Fruit fly (Drosophila melanogaster) whole organism, embryonic: ENCODE measurements around the gene CG31213.
A peak's percentile ranks its signal among the peaks of the same experiment; 100 is the strongest.

ENCODE experiments used
- Aef1 ChIP-seq: fragments of 200-800 bp; sonication (Bioruptor generic); IDR thresholded peaks from 3 replicates; pipeline ENCODE4 v1.3.6; 2022; ENCODE audit warnings: missing biosample characterization, missing genetic modification characterization
- Asciz ChIP-seq: fragments of 200-800 bp; sonication (Bioruptor generic); optimal IDR thresholded peaks from 2 replicates; lab custom pipeline; 2017; ENCODE audit warnings: missing biosample characterization, mild to moderate bottlenecking, missing genetic modification characterization, missing genetic modification reagents
- Blimp-1 ChIP-seq: fragments of 200-800 bp; sonication (Bioruptor generic); optimal IDR thresholded peaks from 3 replicates; lab custom pipeline; 2018; ENCODE audit warnings: missing biosample characterization, missing genetic modification characterization, mild to moderate bottlenecking, moderate library complexity, missing genetic modification reagents
- C15 ChIP-seq: fragments of 200-800 bp; sonication (Bioruptor generic); IDR thresholded peaks from 3 replicates; pipeline ENCODE4 v1.3.6; 2022; ENCODE audit warnings: missing biosample characterization, missing genetic modification characterization
- CG10267 ChIP-seq: fragments of 200-800 bp; sonication (Bioruptor generic); optimal IDR thresholded peaks from 2 replicates; lab custom pipeline; 2018; ENCODE audit warnings: missing biosample characterization, mild to moderate bottlenecking, missing genetic modification characterization, moderate library complexity
- CG10274 ChIP-seq: fragments of 200-800 bp; sonication (Bioruptor generic); optimal IDR thresholded peaks from 3 replicates; lab custom pipeline; 2017; ENCODE audit warnings: missing biosample characterization, mild to moderate bottlenecking, missing genetic modification characterization
- CG10321 ChIP-seq: fragments of 200-800 bp; sonication (Bioruptor generic); IDR thresholded peaks from 2 replicates; pipeline ENCODE4 v1.3.6; 2022; ENCODE audit warnings: missing biosample characterization, missing genetic modification characterization
- CG10431 ChIP-seq: fragments of 200-800 bp; sonication (Bioruptor generic); optimal IDR thresholded peaks from 3 replicates; lab custom pipeline; 2018; ENCODE audit warnings: missing biosample characterization, mild to moderate bottlenecking, missing genetic modification characterization
- CG11504 ChIP-seq: fragments of 200-800 bp; sonication (Bioruptor generic); optimal IDR thresholded peaks from 3 replicates; lab custom pipeline; 2019; ENCODE audit warnings: missing biosample characterization, mild to moderate bottlenecking, missing genetic modification characterization, moderate library complexity
- CG12104 ChIP-seq: fragments of 200-800 bp; sonication (Bioruptor generic); optimal IDR thresholded peaks from 3 replicates; lab custom pipeline; 2016; ENCODE audit warnings: missing biosample characterization, missing genetic modification characterization
- CG12155 ChIP-seq: fragments of 200-800 bp; sonication (Bioruptor generic); optimal IDR thresholded peaks from 3 replicates; lab custom pipeline; 2016; ENCODE audit warnings: missing biosample characterization, missing genetic modification characterization
- CG14710 ChIP-seq: fragments of 200-800 bp; sonication (Bioruptor generic); optimal IDR thresholded peaks from 3 replicates; lab custom pipeline; 2019; ENCODE audit warnings: missing biosample characterization, mild to moderate bottlenecking, missing genetic modification characterization, moderate library complexity
- CG1647 ChIP-seq: fragments of 200-800 bp; sonication (Bioruptor generic); optimal IDR thresholded peaks from 3 replicates; lab custom pipeline; 2016; ENCODE audit warnings: missing biosample characterization, missing genetic modification characterization
- CG17359 ChIP-seq: fragments of 200-800 bp; sonication (Bioruptor generic); optimal IDR thresholded peaks from 3 replicates; lab custom pipeline; 2018; ENCODE audit warnings: missing biosample characterization, mild to moderate bottlenecking, missing genetic modification characterization, moderate library complexity
- CG17385 ChIP-seq: fragments of 200-800 bp; sonication (Bioruptor generic); optimal IDR thresholded peaks from 3 replicates; lab custom pipeline; 2018; ENCODE audit warnings: missing biosample characterization, mild to moderate bottlenecking, missing genetic modification characterization
- CG31388 ChIP-seq: fragments of 200-800 bp; sonication (Bioruptor generic); optimal IDR thresholded peaks from 2 replicates; lab custom pipeline; 2016; ENCODE audit warnings: missing biosample characterization, missing genetic modification characterization
- CG33557 ChIP-seq: fragments of 200-800 bp; sonication (Bioruptor generic); optimal IDR thresholded peaks from 2 replicates; lab custom pipeline; 2019; ENCODE audit warnings: missing biosample characterization, mild to moderate bottlenecking, missing genetic modification characterization, moderate library complexity
- CG5245 ChIP-seq: fragments of 200-800 bp; sonication (Bioruptor generic); optimal IDR thresholded peaks from 3 replicates; lab custom pipeline; 2016; ENCODE audit warnings: missing biosample characterization, missing genetic modification characterization
- CG9797 ChIP-seq: fragments of 200-800 bp; sonication (Bioruptor generic); optimal IDR thresholded peaks from 3 replicates; lab custom pipeline; 2018; ENCODE audit warnings: missing biosample characterization, mild to moderate bottlenecking, missing genetic modification characterization
- D ChIP-seq, 2 experiments: fragments of 200-800 bp in 1 of 2; fragments of >200 bp in 1 of 2; sonication (Bioruptor generic) in 1 of 2; optimal IDR thresholded peaks; 2 replicates in 1 of 2; 3 replicates in 1 of 2; lab custom pipeline; 2017; ENCODE audit warnings: mild to moderate bottlenecking in 1 of 2, missing biosample characterization in 1 of 2, missing genetic modification characterization in 1 of 2, missing genetic modification reagents in 1 of 2
- Dad ChIP-seq: fragments of 200-800 bp; sonication (Bioruptor generic); optimal IDR thresholded peaks from 3 replicates; lab custom pipeline; 2016; ENCODE audit warnings: missing biosample characterization, missing genetic modification characterization
- Doc3 ChIP-seq: fragments of 200-800 bp; sonication (Bioruptor generic); IDR thresholded peaks from 3 replicates; pipeline ENCODE4 v1.3.6; 2022; ENCODE audit warnings: missing biosample characterization, missing genetic modification characterization; ENCODE audit not compliant: partially characterized antibody
- Dref ChIP-seq: fragments of 200-800 bp; sonication (Bioruptor generic); IDR thresholded peaks from 2 replicates; pipeline ENCODE4 v1.3.6; 2022; ENCODE audit warnings: missing biosample characterization, missing genetic modification characterization
- E2f1 ChIP-seq: fragments of 200-800 bp; sonication (Bioruptor generic); IDR thresholded peaks from 2 replicates; pipeline ENCODE4 v1.3.6; 2022; ENCODE audit warnings: missing biosample characterization, missing genetic modification characterization
- GATAe ChIP-seq: fragments of 200-800 bp; sonication (Bioruptor generic); conservative IDR thresholded peaks from 2 replicates; pipeline ENCODE4 v1.3.6; 2022; ENCODE audit warnings: missing biosample characterization, missing genetic modification characterization
- Hmr ChIP-seq: fragments of 200-800 bp; sonication (Bioruptor generic); optimal IDR thresholded peaks from 3 replicates; lab custom pipeline; 2017; ENCODE audit warnings: mild to moderate bottlenecking, missing biosample characterization, missing genetic modification reagents, missing genetic modification characterization
- MBD-R2 ChIP-seq: fragments of 200-800 bp; sonication (Bioruptor generic); IDR thresholded peaks from 2 replicates; pipeline ENCODE4 v1.3.6; 2022; ENCODE audit warnings: missing biosample characterization, missing genetic modification characterization
- MTF-1 ChIP-seq: fragments of 200-800 bp; sonication (Bioruptor generic); optimal IDR thresholded peaks from 2 replicates; lab custom pipeline; 2018; ENCODE audit warnings: missing biosample characterization, mild to moderate bottlenecking, missing genetic modification characterization, borderline replicate concordance
- NK7.1 ChIP-seq: fragments of 200-800 bp; sonication (Bioruptor generic); optimal IDR thresholded peaks from 3 replicates; lab custom pipeline; 2016; ENCODE audit warnings: missing biosample characterization, missing genetic modification characterization
- az2 ChIP-seq: fragments of 200-800 bp; sonication (Bioruptor generic); optimal IDR thresholded peaks from 3 replicates; lab custom pipeline; 2016; ENCODE audit warnings: missing biosample characterization, missing genetic modification characterization
- chinmo ChIP-seq: fragments of 200-800 bp; sonication (Bioruptor generic); IDR thresholded peaks from 4 replicates; pipeline ENCODE4 v1.3.6; 2022; ENCODE audit warnings: missing biosample characterization, missing genetic modification characterization; ENCODE audit not compliant: partially characterized antibody
- exex ChIP-seq: fragments of 200-800 bp; sonication (Bioruptor generic); optimal IDR thresholded peaks from 4 replicates; lab custom pipeline; 2018; ENCODE audit warnings: missing biosample characterization, mild to moderate bottlenecking, missing genetic modification characterization, moderate library complexity
- gfzf ChIP-seq: fragments of 200-800 bp; sonication (Bioruptor generic); optimal IDR thresholded peaks from 2 replicates; lab custom pipeline; 2016; ENCODE audit warnings: missing biosample characterization, mild to moderate bottlenecking, missing genetic modification characterization, moderate library complexity
- her ChIP-seq: fragments of 200-800 bp; sonication (Bioruptor generic); optimal IDR thresholded peaks from 2 replicates; lab custom pipeline; 2016; ENCODE audit warnings: missing biosample characterization, missing genetic modification characterization
- nerfin-1 ChIP-seq: fragments of 200-800 bp; sonication (Bioruptor generic); optimal IDR thresholded peaks from 3 replicates; lab custom pipeline; 2019; ENCODE audit warnings: missing biosample characterization, mild to moderate bottlenecking, missing genetic modification characterization, moderate library complexity
- ranshi ChIP-seq: fragments of 200-800 bp; sonication (Bioruptor generic); IDR thresholded peaks from 2 replicates; pipeline ENCODE4 v1.3.6; 2022; ENCODE audit warnings: missing biosample characterization, missing genetic modification characterization
- tap ChIP-seq: fragments of 200-800 bp; optimal IDR thresholded peaks from 3 replicates; lab custom pipeline; 2019; ENCODE audit warnings: missing biosample characterization, mild to moderate bottlenecking, missing genetic modification characterization, moderate library complexity
- tna ChIP-seq: fragments of 200-800 bp; sonication (Bioruptor generic); IDR thresholded peaks from 2 replicates; pipeline ENCODE4 v1.3.6; 2022; ENCODE audit warnings: missing biosample characterization, missing genetic modification characterization; ENCODE audit not compliant: partially characterized antibody
- tx ChIP-seq: fragments of 200-800 bp; sonication (Bioruptor generic); optimal IDR thresholded peaks from 2 replicates; lab custom pipeline; 2016; ENCODE audit warnings: missing biosample characterization, missing genetic modification characterization
- vnd ChIP-seq: fragments of 200-800 bp; sonication (Bioruptor generic); IDR thresholded peaks from 3 replicates; pipeline ENCODE4 v1.3.6; 2022; ENCODE audit warnings: missing biosample characterization, missing genetic modification characterization; ENCODE audit not compliant: partially characterized antibody
- zen2 ChIP-seq: fragments of 200-800 bp; sonication (Bioruptor generic); IDR thresholded peaks from 3 replicates; pipeline ENCODE4 v1.3.6; 2022; ENCODE audit warnings: missing biosample characterization, missing genetic modification characterization; ENCODE audit not compliant: partially characterized antibody
- zf30C ChIP-seq: fragments of 200-800 bp; sonication (Bioruptor generic); optimal IDR thresholded peaks from 3 replicates; lab custom pipeline; 2018; ENCODE audit warnings: missing biosample characterization, mild to moderate bottlenecking, missing genetic modification characterization
- zfh1 ChIP-seq: fragments of 200-800 bp; sonication (Bioruptor generic); IDR thresholded peaks from 3 replicates; pipeline ENCODE4 v1.3.6; 2022; ENCODE audit warnings: missing biosample characterization, missing genetic modification characterization

Gene CG31213

dm6 chr3R:20007399-20008285, 34.9 kb downstream of the CG31213 start (continued):
- TF ChIP-seq zf30C (GFP tag; lab: Kevin White, UChicago) (no peak), CG10274 (GFP tag; lab: Kevin White, UChicago) (peak; percentile 52), CG11504 (tag; lab: Kevin White, UChicago) (peak; percentile 97), gfzf (GFP tag; lab: Kevin White, UChicago) (no peak)

DNA sequence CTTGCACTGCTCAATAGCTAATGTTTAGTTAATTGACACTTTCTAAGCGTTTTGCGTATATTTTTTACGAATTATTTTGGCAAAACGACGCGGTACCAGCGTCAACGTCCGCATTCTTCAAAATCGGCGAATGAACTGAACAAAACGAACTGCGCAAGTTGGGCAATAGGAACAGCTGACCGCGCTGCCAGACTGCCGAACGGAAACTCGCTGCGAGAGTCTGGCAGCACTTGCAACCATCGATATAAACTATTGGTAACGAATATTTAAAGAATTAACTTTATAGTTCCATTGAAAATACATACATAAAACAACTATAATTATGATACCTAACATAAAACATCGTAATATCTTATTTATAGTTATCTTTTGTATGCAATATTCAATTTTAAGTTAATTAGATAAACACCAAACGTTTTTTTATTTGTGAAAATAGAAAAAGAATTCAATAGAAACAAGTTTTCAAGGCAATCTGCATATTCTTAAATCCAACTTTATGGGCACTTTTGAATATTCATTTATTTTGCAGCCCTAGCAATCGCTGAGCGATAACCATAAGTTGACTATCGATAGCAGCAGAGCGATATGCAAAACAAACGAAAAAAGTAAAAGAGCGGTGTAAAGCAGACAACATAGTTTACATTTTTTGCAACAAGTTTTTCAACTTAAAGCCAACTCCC, 35.8 kb downstream of the CG31213 start, which contains the start of the genes Hs6st and MED25:
TSS of gene Hs6st (minus strand) at position 141 of the 680 bp plus-strand sequence.
TSS of gene MED25 (plus strand) at position 576 of the 680 bp plus-strand sequence.
- TF ChIP-seq C15 (GFP tag; lab: Robert Waterston, UW) = 0 out of 3 replicates have a peak, but pooled peaks have one; percentile 32
- no peak for TF ChIP-seq Aef1 (GFP tag; lab: Robert Waterston, UW)
- peak; percentile 18 for TF ChIP-seq her (GFP tag; lab: Kevin White, UChicago)
- peak; percentile 71 for TF ChIP-seq Dref (GFP tag; lab: Robert Waterston, UW)
- TF ChIP-seq exex (tag; lab: Kevin White, UChicago) = peak; percentile 38
- TF ChIP-seq tap (tag; lab: Kevin White, UChicago) = peak; percentile 2
- peak; percentile 66 for TF ChIP-seq CG17359 (tag; lab: Kevin White, UChicago)
- TF ChIP-seq tx (GFP tag; lab: Kevin White, UChicago) = no peak
- TF ChIP-seq zfh1 (GFP tag; lab: Robert Waterston, UW) = peak; percentile 13; the same call in 2 of the 3 replicates
- TF ChIP-seq nerfin-1 (tag; lab: Kevin White, UChicago) = peak; percentile 10
- peak; percentile 47; the same call in 1 of the 2 replicates for TF ChIP-seq MBD-R2 (GFP tag; lab: Robert Waterston, UW)
- peak; percentile 72 for TF ChIP-seq CG10267 (tag; lab: Kevin White, UChicago)
- peak; percentile 65 for TF ChIP-seq Hmr
- peak; percentile 37; the same call in 1 of the 2 replicates for TF ChIP-seq E2f1 (GFP tag; lab: Robert Waterston, UW)
- peak; percentile 24 for TF ChIP-seq az2 (GFP tag; lab: Kevin White, UChicago)
- peak; percentile 7 for TF ChIP-seq CG31388
- no peak for TF ChIP-seq GATAe (GFP tag; lab: Robert Waterston, UW)
- 0 out of 4 replicates have a peak, but pooled peaks have one; percentile 55 for TF ChIP-seq chinmo (GFP tag; lab: Robert Waterston, UW)
- peak; percentile 65 for TF ChIP-seq vnd (GFP tag; lab: Robert Waterston, UW)
- TF ChIP-seq CG10431 (GFP tag; lab: Kevin White, UChicago) = no peak
- peak; percentile 88 for TF ChIP-seq CG14710 (tag; lab: Kevin White, UChicago)
- peak; percentile 41 for TF ChIP-seq CG1647
- TF ChIP-seq CG17385 (GFP tag; lab: Kevin White, UChicago) = peak; percentile 12
- peak; percentile 52 for TF ChIP-seq CG9797 (GFP tag; lab: Kevin White, UChicago)
- peak; percentile 17 for TF ChIP-seq Asciz (GFP tag; lab: Kevin White, UChicago)
- TF ChIP-seq Blimp-1 = peak; percentile 69
- peak; percentile 82 for TF ChIP-seq Doc3 (GFP tag; lab: Robert Waterston, UW)
- no peak for TF ChIP-seq CG10321 (GFP tag; lab: Robert Waterston, UW)
- peak; percentile 10 for TF ChIP-seq CG33557 (GFP tag; lab: Kevin White, UChicago)
- TF ChIP-seq zen2 (GFP tag; lab: Robert Waterston, UW) = peak; percentile 72
- TF ChIP-seq CG12104 (GFP tag; lab: Kevin White, UChicago) = peak; percentile 70
- TF ChIP-seq CG5245 (GFP tag; lab: Kevin White, UChicago) = no peak
- peak; percentile 6 for TF ChIP-seq MTF-1 (GFP tag; lab: Kevin White, UChicago)
- peak; percentile 34 for TF ChIP-seq tna (GFP tag; lab: Robert Waterston, UW)
- peak; percentile 39 for TF ChIP-seq CG12155 (GFP tag; lab: Kevin White, UChicago)
- TF ChIP-seq D (optimal IDR thresholded peaks at IDR 0.05; lab: Kevin White, UChicago) = no peak
- TF ChIP-seq D (GFP tag; optimal IDR thresholded peaks at IDR 0.05; lab: Kevin White, UChicago) = peak; percentile 19
- peak; percentile 2 for TF ChIP-seq NK7.1
- peak; percentile 30 for TF ChIP-seq Dad
- TF ChIP-seq ranshi (GFP tag; lab: Robert Waterston, UW) = 0 out of 2 replicates have a peak, but pooled peaks have one; percentile 17
